Fruit fly (Drosophila melanogaster): Measurements from ENCODE around the gene Dnz1.

The Dnz1 gene

dm6 chr2L:10858064-10859047, 1.9 kb upstream of the Dnz1 start, which contains the start of the genes aurB and Stam (continued):
- TF ChIP-seq ham (GFP tag; IDR thresholded peaks at IDR 0.05) (no peak), CG18011 (GFP tag; optimal IDR thresholded peaks at IDR 0.05) (no peak), CG11093 (GFP tag; IDR thresholded peaks at IDR 0.05) (no peak), C15 (GFP tag; IDR thresholded peaks at IDR 0.05) (no peak), CG16863 (GFP tag; optimal IDR thresholded peaks at IDR 0.05) (no peak), CG10654 (GFP tag; optimal IDR thresholded peaks at IDR 0.05) (peak; percentile 22), Rx (GFP tag; IDR thresholded peaks at IDR 0.05) (no peak), peb (GFP tag; IDR thresholded peaks at IDR 0.05) (no peak), CG17361 (GFP tag; IDR thresholded peaks at IDR 0.05) (peak; percentile 67), Max (GFP tag; optimal IDR thresholded peaks at IDR 0.05) (peak; percentile 14)

- TF ChIP-seq CG15479 (GFP tag; optimal IDR thresholded peaks at IDR 0.05) (no peak), Nf-YC (tag; optimal IDR thresholded peaks at IDR 0.05) (peak; percentile 61), CG6689 (GFP tag; IDR thresholded peaks at IDR 0.05) (0 out of 2 replicates have a peak, but pooled peaks have one; percentile 4), Neu2 (GFP tag; optimal IDR thresholded peaks at IDR 0.05; ENCODE audit: borderline replicate concordance) (no peak), gsb (GFP tag; IDR thresholded peaks at IDR 0.05) (peak; percentile 32; the same call in 1 of the 2 replicates), HHEX (GFP tag; optimal IDR thresholded peaks at IDR 0.05) (no peak), CG6272 (GFP tag; IDR thresholded peaks at IDR 0.05) (no peak), ab (GFP tag; optimal IDR thresholded peaks at IDR 0.05) (no peak), HLH4C (GFP tag; IDR thresholded peaks at IDR 0.05; ENCODE audit: partially characterized antibody) (0 out of 3 replicates have a peak, but pooled peaks have one; percentile 22), ci (GFP tag; IDR thresholded peaks at IDR 0.05) (no peak), CG16813 (GFP tag; IDR thresholded peaks at IDR 0.05; ENCODE audit: partially characterized antibody) (0 out of 3 replicates have a peak, but pooled peaks have one; percentile 17), slou (GFP tag; optimal IDR thresholded peaks at IDR 0.05) (no peak), CG14014 (GFP tag; IDR thresholded peaks at IDR 0.05) (no peak), chinmo (GFP tag; IDR thresholded peaks at IDR 0.05; ENCODE audit: partially characterized antibody) (0 out of 4 replicates have a peak, but pooled peaks have one; percentile 15), CG4707 (GFP tag; optimal IDR thresholded peaks at IDR 0.05) (no peak), CG7357 (GFP tag; IDR thresholded peaks at IDR 0.05) (0 out of 3 replicates have a peak, but pooled peaks have one; percentile 24), Med (GFP tag) (peak; percentile 51), CrebB (tag; optimal IDR thresholded peaks at IDR 0.05) (no peak), esg (GFP tag; conservative IDR thresholded peaks at IDR 0.05) (no peak), CG18011 (GFP tag; optimal IDR thresholded peaks at IDR 0.05) (no peak), Deaf1 (tag; optimal IDR thresholded peaks at IDR 0.05) (peak; percentile 77), Pdp1 (GFP tag; optimal IDR thresholded peaks at IDR 0.05) (peak in 1 of 2 experiments; percentile 97), slbo (GFP tag; IDR thresholded peaks at IDR 0.05) (0 out of 2 replicates have a peak, but pooled peaks have one; percentile 12), CG14710 (tag; optimal IDR thresholded peaks at IDR 0.05) (no peak), CG4424 (GFP tag; optimal IDR thresholded peaks at IDR 0.05) (no peak), PHDP (tag; optimal IDR thresholded peaks at IDR 0.05) (no peak), sisA (GFP tag; IDR thresholded peaks at IDR 0.05) (0 out of 2 replicates have a peak, but pooled peaks have one; percentile 5), cwo (GFP tag; optimal IDR thresholded peaks at IDR 0.05) (peak; percentile 94), CG11504 (tag; optimal IDR thresholded peaks at IDR 0.05) (no peak), p53 (GFP tag; optimal IDR thresholded peaks at IDR 0.05) (no peak), sd (tag; optimal IDR thresholded peaks at IDR 0.05) (peak; percentile 23), nom (GFP tag; optimal IDR thresholded peaks at IDR 0.05) (no peak), inv (GFP tag; IDR thresholded peaks at IDR 0.05; ENCODE audit: partially characterized antibody) (0 out of 2 replicates have a peak, but pooled peaks have one; percentile 22), ash1 (GFP tag; optimal IDR thresholded peaks at IDR 0.05) (no peak), CG2889 (GFP tag; IDR thresholded peaks at IDR 0.05) (no peak), CG10543 (GFP tag; optimal IDR thresholded peaks at IDR 0.05) (peak; percentile 50)
Observed at dm6 chr2L:10851336-10851862, 5.0 kb downstream of the Dnz1 start.
